Worm (Caenorhabditis elegans) whole organism, L2 larva: ENCODE results near the gene K02F3.12.

ENCODE experiments used
- alr-1 ChIP-seq: fragments of 150-350 bp; optimal IDR thresholded peaks from 2 replicates; lab custom pipeline; 2014; ENCODE audit warnings: missing biosample characterization, missing genetic modification characterization
- aly-2 ChIP-seq: fragments of 150-350 bp; optimal IDR thresholded peaks from 2 replicates; lab custom pipeline; 2014; ENCODE audit warnings: missing biosample characterization, missing genetic modification characterization
- fos-1 ChIP-seq: fragments of 150-350 bp; optimal IDR thresholded peaks from 2 replicates; lab custom pipeline; 2014; ENCODE audit warnings: missing biosample characterization, missing genetic modification characterization
- lin-39 ChIP-seq: fragments of 150-350 bp; optimal IDR thresholded peaks from 2 replicates; lab custom pipeline; 2014; ENCODE audit warnings: missing biosample characterization, missing genetic modification reagents, missing genetic modification characterization
- lsy-2 ChIP-seq, 2 experiments: fragments of 150-350 bp in 1 of 2; sonication (generic microtip) in 1 of 2; optimal IDR thresholded peaks; 2 replicates each; lab custom pipeline; 2014 to 2017; ENCODE audit warnings: missing biosample characterization in 2 of 2, missing genetic modification characterization in 2 of 2
- nhr-25 ChIP-seq: fragments of 150-350 bp; sonication (generic microtip); optimal IDR thresholded peaks from 3 replicates; lab custom pipeline; 2014; ENCODE audit warnings: missing biosample characterization, missing genetic modification characterization
- sem-4 ChIP-seq: fragments of 150-350 bp; optimal IDR thresholded peaks from 2 replicates; lab custom pipeline; 2014; ENCODE audit warnings: missing biosample characterization, missing genetic modification reagents, missing genetic modification characterization
- sma-9 ChIP-seq, 2 experiments: fragments of 150-350 bp in 1 of 2; sonication (generic microtip) in 1 of 2; optimal IDR thresholded peaks; 2 replicates each; lab custom pipeline; 2014 to 2016; ENCODE audit warnings: missing genetic modification characterization in 2 of 2, mild to moderate bottlenecking in 1 of 2, missing biosample characterization in 1 of 2, missing compliant biosample characterization in 1 of 2, missing genetic modification reagents in 1 of 2, moderate library complexity in 1 of 2
- unc-62 ChIP-seq: fragments of 150-350 bp; optimal IDR thresholded peaks from 2 replicates; lab custom pipeline; 2014; ENCODE audit warnings: missing biosample characterization, missing genetic modification reagents, missing genetic modification characterization
- zag-1 ChIP-seq: fragments of 150-350 bp; optimal IDR thresholded peaks from 2 replicates; lab custom pipeline; 2014; ENCODE audit warnings: missing biosample characterization, missing genetic modification characterization
- ztf-11 ChIP-seq: sonication (generic microtip); optimal IDR thresholded peaks from 2 replicates; lab custom pipeline; 2017; ENCODE audit warnings: missing biosample characterization, missing genetic modification characterization

DNA sequence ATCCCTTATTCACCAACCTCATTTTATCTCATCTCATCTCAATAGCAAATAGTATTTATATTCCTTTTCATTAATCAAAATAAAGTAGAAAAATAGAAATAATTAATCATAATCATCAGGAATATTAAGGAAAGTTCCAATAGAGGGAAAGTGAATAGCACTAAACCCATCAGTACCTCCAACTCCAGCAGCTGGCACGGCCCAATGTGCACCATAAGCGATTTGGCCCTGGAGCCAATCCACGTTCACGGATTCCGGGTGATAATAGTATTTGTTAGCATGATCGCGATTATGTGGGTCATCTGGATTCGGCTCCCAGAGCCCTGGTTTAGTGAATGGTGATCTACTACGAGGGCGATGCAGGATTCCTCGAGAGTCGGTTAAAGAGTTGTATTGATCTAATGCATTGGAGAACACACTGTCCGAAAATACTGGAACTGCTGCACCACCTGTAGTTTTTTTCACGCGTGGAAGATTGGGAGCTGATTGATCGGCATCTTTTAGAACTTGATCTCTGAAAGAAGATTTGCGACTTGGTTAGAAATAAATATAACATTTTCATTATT is 20.6 kb upstream of the K02F3.12 start:
- TF ChIP-seq alr-1 (tag; lab: Kevin White, UChicago) (no peak), unc-62 (GFP tag; lab: Kevin White, UChicago) (no peak), lin-39 (tag; lab: Kevin White, UChicago) (no peak), sem-4 (tag; lab: Kevin White, UChicago) (no peak), nhr-25 (tag; lab: Kevin White, UChicago) (peak; percentile 76), lsy-2 (tag; optimal IDR thresholded peaks at IDR 0.05; lab: Kevin White, UChicago) (peak; percentile 55 to 60), ztf-11 (tag; lab: Kevin White, UChicago) (no peak), fos-1 (tag; lab: Kevin White, UChicago) (peak; percentile 28), zag-1 (tag; lab: Kevin White, UChicago) (peak; percentile 3), aly-2 (tag; lab: Kevin White, UChicago) (no peak), sma-9 (GFP tag; optimal IDR thresholded peaks at IDR 0.05; lab: Kevin White, UChicago) (peak; percentile 61), sma-9 (tag; optimal IDR thresholded peaks at IDR 0.05; lab: Kevin White, UChicago) (no peak)
